Fruit fly (Drosophila melanogaster): Measurements from ENCODE around the gene CG11964.

CG11964 gene

DNA sequence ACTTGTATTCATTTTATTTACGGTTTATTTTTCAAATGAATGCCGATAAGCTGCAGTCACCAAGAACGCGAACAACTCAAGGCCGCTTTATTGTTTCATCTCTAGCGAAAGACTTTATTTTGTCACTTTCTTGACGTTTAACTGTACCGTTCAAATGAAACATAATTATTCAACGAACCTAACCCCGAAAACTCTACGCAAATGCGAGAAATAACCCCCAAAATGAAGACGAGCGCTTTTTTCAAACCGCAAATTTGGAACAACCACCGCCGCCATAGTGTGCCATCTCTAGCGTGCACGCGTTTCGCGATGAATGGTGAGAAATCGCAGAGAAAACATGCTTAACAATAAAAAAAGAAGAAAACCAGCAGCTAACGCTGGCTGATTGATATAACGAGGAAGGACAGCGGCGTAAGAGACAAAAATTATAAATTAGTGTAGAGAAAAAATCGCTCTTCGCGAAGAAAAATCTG is 39.8 kb upstream of the CG11964 start, which contains the start of gene CG11970 (continued):
- TF ChIP-seq MESR4 (GFP tag; optimal IDR thresholded peaks at IDR 0.05) (peak; percentile 86), Atf-2 (GFP tag; optimal IDR thresholded peaks at IDR 0.05) (peak; percentile 17), CG9215 (GFP tag; IDR thresholded peaks at IDR 0.05) (peak; percentile 61), zen2 (GFP tag; IDR thresholded peaks at IDR 0.05; ENCODE audit: partially characterized antibody) (no peak; the same call in 2 of the 3 replicates), Doc2 (GFP tag; IDR thresholded peaks at IDR 0.05) (no peak), hbn (GFP tag; IDR thresholded peaks at IDR 0.05; ENCODE audit: partially characterized antibody) (peak; percentile 52), CG34422 (GFP tag; IDR thresholded peaks at IDR 0.05) (0 out of 3 replicates have a peak, but pooled peaks have one; percentile 48), Ets65A (GFP tag) (peak; percentile 88), ato (GFP tag; IDR thresholded peaks at IDR 0.05; ENCODE audit: partially characterized antibody) (0 out of 2 replicates have a peak, but pooled peaks have one; percentile 19), phol (tag; optimal IDR thresholded peaks at IDR 0.05) (peak; percentile 78), Blimp-1 (GFP tag; optimal IDR thresholded peaks at IDR 0.05) (no peak), CG16813 (GFP tag; IDR thresholded peaks at IDR 0.05; ENCODE audit: partially characterized antibody) (peak; percentile 65), Mrtf (GFP tag; IDR thresholded peaks at IDR 0.05) (no peak), unc-4 (GFP tag; IDR thresholded peaks at IDR 0.05; ENCODE audit: partially characterized antibody) (peak; percentile 40; the same call in 1 of the 2 replicates), Rfx (GFP tag; IDR thresholded peaks at IDR 0.05) (peak; percentile 56; the same call in 1 of the 2 replicates), YL-1 (GFP tag; optimal IDR thresholded peaks at IDR 0.05) (peak; percentile 26), crc (GFP tag; optimal IDR thresholded peaks at IDR 0.05) (peak; percentile 26), CG13775 (GFP tag; optimal IDR thresholded peaks at IDR 0.05) (peak; percentile 39), bab2 (GFP tag; optimal IDR thresholded peaks at IDR 0.05) (peak; percentile 33), CG14014 (GFP tag; IDR thresholded peaks at IDR 0.05) (0 out of 2 replicates have a peak, but pooled peaks have one; percentile 17), chinmo (GFP tag; IDR thresholded peaks at IDR 0.05; ENCODE audit: partially characterized antibody) (no peak), MBD-R2 (GFP tag; IDR thresholded peaks at IDR 0.05) (peak; percentile 61), HLH54F (GFP tag; optimal IDR thresholded peaks at IDR 0.05) (peak; percentile 26), Hr51 (GFP tag; optimal IDR thresholded peaks at IDR 0.05) (peak in 1 of 2 experiments; percentile 43), CG8944 (GFP tag; optimal IDR thresholded peaks at IDR 0.05) (no peak), pzg (GFP tag; optimal IDR thresholded peaks at IDR 0.05) (peak; percentile 57), Ptx1 (GFP tag; IDR thresholded peaks at IDR 0.05) (peak; percentile 49), ci (GFP tag; IDR thresholded peaks at IDR 0.05) (0 out of 3 replicates have a peak, but pooled peaks have one; percentile 34), CG8089 (GFP tag; optimal IDR thresholded peaks at IDR 0.05) (peak; percentile 8), Max (GFP tag; optimal IDR thresholded peaks at IDR 0.05) (no peak), pros (GFP tag; optimal IDR thresholded peaks at IDR 0.05) (peak; percentile 64), usp (GFP tag; optimal IDR thresholded peaks at IDR 0.05) (no peak), CG4424 (GFP tag; optimal IDR thresholded peaks at IDR 0.05) (peak; percentile 20), bbx (GFP tag; IDR thresholded peaks at IDR 0.05; ENCODE audit: partially characterized antibody) (0 out of 2 replicates have a peak, but pooled peaks have one; percentile 28), odd (GFP tag; optimal IDR thresholded peaks at IDR 0.05) (no peak), CG8290 (GFP tag; optimal IDR thresholded peaks at IDR 0.05) (no peak), CG8290 (tag; optimal IDR thresholded peaks at IDR 0.05) (no peak), C15 (GFP tag; IDR thresholded peaks at IDR 0.05) (no peak), ftz-f1 (GFP tag; optimal IDR thresholded peaks at IDR 0.05) (peak; percentile 97), trem (tag; optimal IDR thresholded peaks at IDR 0.05) (peak; percentile 13), Hr3 (GFP tag; optimal IDR thresholded peaks at IDR 0.05) (peak; percentile 32), CG2889 (GFP tag; IDR thresholded peaks at IDR 0.05) (0 out of 3 replicates have a peak, but pooled peaks have one; percentile 30), CG7786 (GFP tag; optimal IDR thresholded peaks at IDR 0.05) (peak; percentile 11), CG11085 (GFP tag; IDR thresholded peaks at IDR 0.05) (0 out of 2 replicates have a peak, but pooled peaks have one; percentile 44), mam (GFP tag; optimal IDR thresholded peaks at IDR 0.05) (peak; percentile 49), CG10321 (GFP tag; IDR thresholded peaks at IDR 0.05) (no peak), CG5953 (GFP tag; IDR thresholded peaks at IDR 0.05) (0 out of 2 replicates have a peak, but pooled peaks have one; percentile 33), NFAT (GFP tag; IDR thresholded peaks at IDR 0.05) (peak; percentile 48; the same call in 1 of the 2 replicates), Hmx (GFP tag; optimal IDR thresholded peaks at IDR 0.05) (no peak), Awh (GFP tag; IDR thresholded peaks at IDR 0.05) (no peak)

Data from whole organism, embryonic.